Fruit fly (Drosophila melanogaster): ENCODE measurements around the gene ppk21.

Gene ppk21

DNA sequence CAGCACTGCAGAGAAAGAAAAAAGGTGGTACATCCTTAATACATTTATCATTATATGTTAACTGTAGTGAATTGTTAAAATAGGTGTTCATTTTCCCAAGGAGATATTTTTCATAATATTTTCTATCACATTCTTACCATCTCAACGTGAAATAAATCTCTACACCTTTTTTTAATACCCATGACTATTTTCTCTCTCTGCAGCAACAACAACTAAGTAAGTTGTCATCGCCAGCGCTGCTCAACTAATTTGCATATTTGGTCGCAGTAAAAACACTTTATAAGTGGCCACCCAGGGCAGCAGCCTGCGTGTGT, 25.9 kb downstream of the ppk21 start (continued):
- TF ChIP-seq luna (GFP tag; optimal IDR thresholded peaks at IDR 0.05) (no peak), slbo (GFP tag; IDR thresholded peaks at IDR 0.05) (no peak), Ada2b (GFP tag; IDR thresholded peaks at IDR 0.05) (peak; percentile 58), MBD-R2 (GFP tag; IDR thresholded peaks at IDR 0.05) (no peak), peb (GFP tag; IDR thresholded peaks at IDR 0.05) (no peak), ab (GFP tag; optimal IDR thresholded peaks at IDR 0.05) (no peak), cad (GFP tag; optimal IDR thresholded peaks at IDR 0.05) (no peak), eyg (GFP tag; optimal IDR thresholded peaks at IDR 0.05) (no peak), CG18599 (GFP tag; optimal IDR thresholded peaks at IDR 0.05) (peak; percentile 22), CG2202 (tag; optimal IDR thresholded peaks at IDR 0.05) (peak; percentile 13), CG6791 (GFP tag; IDR thresholded peaks at IDR 0.05; ENCODE audit: partially characterized antibody) (no peak), lmd (GFP tag; IDR thresholded peaks at IDR 0.05) (peak; percentile 39; the same call in 1 of the 2 replicates), Bgb (GFP tag; IDR thresholded peaks at IDR 0.05; ENCODE audit: partially characterized antibody) (no peak), CG13624 (GFP tag; optimal IDR thresholded peaks at IDR 0.05) (peak; percentile 26), caup (GFP tag; optimal IDR thresholded peaks at IDR 0.05; ENCODE audit: severe bottlenecking) (no peak), CG8281 (tag; optimal IDR thresholded peaks at IDR 0.05) (peak; percentile 32), Sox100B (GFP tag; optimal IDR thresholded peaks at IDR 0.05) (peak; percentile 47), CG17802 (tag; optimal IDR thresholded peaks at IDR 0.05) (no peak), CG31224 (GFP tag; IDR thresholded peaks at IDR 0.05) (no peak), CG8089 (GFP tag; optimal IDR thresholded peaks at IDR 0.05) (no peak), Nf-YA (GFP tag; IDR thresholded peaks at IDR 0.05) (no peak), NC2α (GFP tag; optimal IDR thresholded peaks at IDR 0.05) (no peak), ci (GFP tag; IDR thresholded peaks at IDR 0.05) (no peak), Dek (tag; optimal IDR thresholded peaks at IDR 0.05) (peak; percentile 14), kay (GFP tag; optimal IDR thresholded peaks at IDR 0.05) (no peak), C15 (GFP tag; IDR thresholded peaks at IDR 0.05) (no peak), tap (tag; optimal IDR thresholded peaks at IDR 0.05) (peak; percentile 32), ac (GFP tag; optimal IDR thresholded peaks at IDR 0.05) (no peak), ham (GFP tag; IDR thresholded peaks at IDR 0.05) (no peak), CG7987 (GFP tag; optimal IDR thresholded peaks at IDR 0.05) (no peak), bowl (GFP tag; IDR thresholded peaks at IDR 0.05) (no peak), tgo (GFP tag; IDR thresholded peaks at IDR 0.05) (peak; percentile 19; the same call in 1 of the 3 replicates), zf30C (GFP tag; optimal IDR thresholded peaks at IDR 0.05) (peak; percentile 53), dpn (GFP tag; optimal IDR thresholded peaks at IDR 0.05) (peak in 1 of 2 experiments; percentile 21), br (optimal IDR thresholded peaks at IDR 0.05) (no peak), CG8765 (GFP tag; IDR thresholded peaks at IDR 0.05) (no peak), vfl (GFP tag; optimal IDR thresholded peaks at IDR 0.05) (no peak), en (GFP tag; optimal IDR thresholded peaks at IDR 0.05) (peak; percentile 16), hkb (optimal IDR thresholded peaks at IDR 0.05) (no peak), hkb (GFP tag; IDR thresholded peaks at IDR 0.05) (peak; percentile 61), HLHmδ (GFP tag; optimal IDR thresholded peaks at IDR 0.05) (no peak), Oaz (GFP tag; IDR thresholded peaks at IDR 0.05) (no peak), CG42726 (GFP tag; IDR thresholded peaks at IDR 0.05; ENCODE audit: partially characterized antibody) (no peak), CG11247 (GFP tag; IDR thresholded peaks at IDR 0.05) (no peak), CG3065 (GFP tag; optimal IDR thresholded peaks at IDR 0.05) (no peak), CG34376 (GFP tag; optimal IDR thresholded peaks at IDR 0.05) (no peak), CG13287 (GFP tag; IDR thresholded peaks at IDR 0.05; ENCODE audit: partially characterized antibody) (no peak), CG15073 (GFP tag; optimal IDR thresholded peaks at IDR 0.05) (no peak), CG7928 (GFP tag; optimal IDR thresholded peaks at IDR 0.05) (no peak), gt (GFP tag; IDR thresholded peaks at IDR 0.05) (no peak), CG17829 (tag; optimal IDR thresholded peaks at IDR 0.05) (peak; percentile 41), Six4 (GFP tag; optimal IDR thresholded peaks at IDR 0.05) (peak; percentile 7), Poxn (GFP tag; IDR thresholded peaks at IDR 0.05) (no peak)

Data from whole organism, embryonic.